Fruit fly (Drosophila melanogaster): ENCODE results near the gene Six4.

The Six4 gene

dm6 chr3L:20800208-20800607 is 7.6 kb upstream of the Six4 start, which contains the start of gene Spc105R (continued):
- TF ChIP-seq CG33557 (GFP tag; optimal IDR thresholded peaks at IDR 0.05) (no peak), CG10274 (GFP tag; optimal IDR thresholded peaks at IDR 0.05) (no peak), crp (GFP tag; optimal IDR thresholded peaks at IDR 0.05) (no peak), CG9215 (GFP tag; IDR thresholded peaks at IDR 0.05) (no peak), CG11504 (tag; optimal IDR thresholded peaks at IDR 0.05) (no peak), Max (GFP tag; optimal IDR thresholded peaks at IDR 0.05) (no peak), CG9437 (GFP tag; optimal IDR thresholded peaks at IDR 0.05) (no peak), Bdp1 (GFP tag; optimal IDR thresholded peaks at IDR 0.05) (no peak), CG6683 (GFP tag; optimal IDR thresholded peaks at IDR 0.05) (no peak), CG1832 (GFP tag; optimal IDR thresholded peaks at IDR 0.05) (no peak), knrl (GFP tag; IDR thresholded peaks at IDR 0.05; ENCODE audit: partially characterized antibody) (0 out of 3 replicates have a peak, but pooled peaks have one; percentile 12), CG9797 (GFP tag; optimal IDR thresholded peaks at IDR 0.05) (peak; percentile 82), crc (GFP tag; optimal IDR thresholded peaks at IDR 0.05) (no peak), gce (GFP tag; IDR thresholded peaks at IDR 0.05) (no peak), onecut (GFP tag; IDR thresholded peaks at IDR 0.05) (no peak), bab2 (GFP tag; optimal IDR thresholded peaks at IDR 0.05) (no peak), amos (GFP tag; IDR thresholded peaks at IDR 0.05; ENCODE audit: partially characterized antibody) (peak; percentile 31; the same call in 1 of the 2 replicates), CG8924 (tag; optimal IDR thresholded peaks at IDR 0.05) (no peak), BEAF-32 (GFP tag; optimal IDR thresholded peaks at IDR 0.05) (peak; percentile 55), CG12391 (tag; optimal IDR thresholded peaks at IDR 0.05) (no peak), CG17612 (GFP tag; IDR thresholded peaks at IDR 0.05) (no peak), fd102C (GFP tag; optimal IDR thresholded peaks at IDR 0.05) (no peak), Aef1 (GFP tag; IDR thresholded peaks at IDR 0.05) (no peak), CG8089 (GFP tag; optimal IDR thresholded peaks at IDR 0.05) (no peak), grau (tag; optimal IDR thresholded peaks at IDR 0.05) (no peak), wek (GFP tag; optimal IDR thresholded peaks at IDR 0.05) (no peak), CG9817 (tag; optimal IDR thresholded peaks at IDR 0.05) (no peak), Atf6 (GFP tag; IDR thresholded peaks at IDR 0.05) (no peak), CG31224 (GFP tag; IDR thresholded peaks at IDR 0.05) (no peak), pzg (GFP tag; optimal IDR thresholded peaks at IDR 0.05) (peak; percentile 76), CG6254 (GFP tag; optimal IDR thresholded peaks at IDR 0.05) (no peak), chif (GFP tag; optimal IDR thresholded peaks at IDR 0.05) (no peak), gcm (GFP tag; optimal IDR thresholded peaks at IDR 0.05) (no peak), Mad (GFP tag; optimal IDR thresholded peaks at IDR 0.05) (no peak), Elba2 (GFP tag; optimal IDR thresholded peaks at IDR 0.05) (peak; percentile 65), ftz-f1 (GFP tag; optimal IDR thresholded peaks at IDR 0.05) (no peak), CG5180 (GFP tag; optimal IDR thresholded peaks at IDR 0.05) (no peak), CG6689 (GFP tag; IDR thresholded peaks at IDR 0.05) (no peak), croc (GFP tag; conservative IDR thresholded peaks at IDR 0.05) (no peak)

- TF ChIP-seq dati (GFP tag; IDR thresholded peaks at IDR 0.05): peak; percentile 93
- TF ChIP-seq CG9797 (GFP tag; optimal IDR thresholded peaks at IDR 0.05): peak; percentile 91
- peak; percentile 89 for TF ChIP-seq slou (GFP tag; optimal IDR thresholded peaks at IDR 0.05)
- peak; percentile 72; the same call in 1 of the 2 replicates for TF ChIP-seq Poxn (GFP tag; IDR thresholded peaks at IDR 0.05)
- peak; percentile 99 for TF ChIP-seq Hmr (GFP tag; optimal IDR thresholded peaks at IDR 0.05)
- TF ChIP-seq knrl (GFP tag; IDR thresholded peaks at IDR 0.05; ENCODE audit: partially characterized antibody): no peak; the same call in 2 of the 3 replicates
- TF ChIP-seq unpg (GFP tag; optimal IDR thresholded peaks at IDR 0.05): peak; percentile 93
- peak in 1 of 2 experiments; percentile 75 for TF ChIP-seq Pdp1 (GFP tag; optimal IDR thresholded peaks at IDR 0.05)
- no peak for TF ChIP-seq hkb (optimal IDR thresholded peaks at IDR 0.05)
- peak; percentile 93 for TF ChIP-seq hkb (GFP tag; IDR thresholded peaks at IDR 0.05)
- peak; percentile 96 for TF ChIP-seq slbo (GFP tag; IDR thresholded peaks at IDR 0.05)
- TF ChIP-seq CG8924 (tag; optimal IDR thresholded peaks at IDR 0.05): peak; percentile 78
- peak; percentile 75 for TF ChIP-seq wor (GFP tag; IDR thresholded peaks at IDR 0.05)
- TF ChIP-seq pnt (GFP tag; optimal IDR thresholded peaks at IDR 0.05): peak; percentile 35
- TF ChIP-seq klu (GFP tag; IDR thresholded peaks at IDR 0.05): peak; percentile 80
- TF ChIP-seq tx (GFP tag; optimal IDR thresholded peaks at IDR 0.05): peak; percentile 54
Observed at dm6 chr3L:20798325-20798846, 5.8 kb upstream of the Six4 start, which contains the start of the genes CG3698 and tzn. TSS of gene CG3698 (minus strand) at chr3L:20798375. TSS of gene tzn (plus strand) at chr3L:20798645.

All from whole organism, embryonic.